Worm (Caenorhabditis elegans) whole organism, young adult: Measurements from ENCODE around the gene C08D8.1.

Source experiments
- B0019.2 ChIP-seq: fragments of 200-800 bp; sonication (Bioruptor generic); conservative IDR thresholded peaks from 2 replicates; pipeline ENCODE4 v1.3.6; 2022; ENCODE audit warnings: missing genetic modification reagents, missing genetic modification characterization, missing compliant biosample characterization
- B0261.1 ChIP-seq: sonication (generic microtip); optimal IDR thresholded peaks from 2 replicates; lab custom pipeline; 2016; ENCODE audit warnings: mild to moderate bottlenecking, missing genetic modification characterization, moderate library complexity, missing compliant biosample characterization
- B0336.3 ChIP-seq: fragments of 200-800 bp; sonication (Bioruptor generic); IDR thresholded peaks from 2 replicates; pipeline ENCODE4 v1.3.6; 2022; ENCODE audit warnings: missing genetic modification characterization, missing compliant biosample characterization
- F57A8.1 ChIP-seq: fragments of 200-800 bp; sonication (Bioruptor generic); optimal IDR thresholded peaks from 2 replicates; lab custom pipeline; 2018; ENCODE audit warnings: mild to moderate bottlenecking, missing genetic modification characterization, moderate library complexity, missing compliant biosample characterization
- F57C9.4 ChIP-seq: sonication (generic microtip); optimal IDR thresholded peaks from 2 replicates; lab custom pipeline; 2017; ENCODE audit warnings: mild to moderate bottlenecking, missing genetic modification characterization, missing compliant biosample characterization
- K11D2.4 ChIP-seq: fragments of 200-800 bp; sonication (Bioruptor generic); IDR thresholded peaks from 2 replicates; pipeline ENCODE4 v1.3.6; 2022; ENCODE audit warnings: missing genetic modification reagents, missing genetic modification characterization, missing compliant biosample characterization
- Y53G8AR.9 ChIP-seq: fragments of 200-800 bp; sonication (Bioruptor generic); conservative IDR thresholded peaks from 2 replicates; pipeline ENCODE4 v1.3.6; 2022; ENCODE audit warnings: missing genetic modification reagents, missing genetic modification characterization, missing compliant biosample characterization
- Y56A3A.18 ChIP-seq: fragments of 200-800 bp; sonication (Bioruptor generic); IDR thresholded peaks from 2 replicates; pipeline ENCODE4 v1.3.6; 2022; ENCODE audit warnings: missing genetic modification reagents, missing genetic modification characterization, missing compliant biosample characterization
- Y67H2A.10 ChIP-seq: fragments of 200-800 bp; sonication (Bioruptor generic); conservative IDR thresholded peaks from 2 replicates; pipeline ENCODE4 v1.3.6; 2022; ENCODE audit warnings: missing genetic modification reagents, missing genetic modification characterization, missing compliant biosample characterization
- Y79H2A.3 ChIP-seq: fragments of 200-800 bp; sonication (Bioruptor generic); conservative IDR thresholded peaks from 2 replicates; pipeline ENCODE4 v1.3.6; 2022; ENCODE audit warnings: missing genetic modification reagents, missing genetic modification characterization, missing compliant biosample characterization
- ZK185.1 ChIP-seq: sonication (generic microtip); optimal IDR thresholded peaks from 2 replicates; lab custom pipeline; 2016; ENCODE audit warnings: mild to moderate bottlenecking, missing genetic modification characterization, missing compliant biosample characterization; ENCODE audit not compliant: poor library complexity, severe bottlenecking
- atf-7 ChIP-seq: sonication (generic microtip); optimal IDR thresholded peaks from 2 replicates; lab custom pipeline; 2017; ENCODE audit warnings: mild to moderate bottlenecking, missing genetic modification characterization, missing compliant biosample characterization
- bed-1 ChIP-seq: fragments of 200-800 bp; sonication (Bioruptor generic); IDR thresholded peaks from 2 replicates; pipeline ENCODE4 v1.3.6; 2022; ENCODE audit warnings: missing genetic modification reagents, missing genetic modification characterization, missing compliant biosample characterization
- bed-2 ChIP-seq: fragments of 200-800 bp; sonication (Bioruptor generic); IDR thresholded peaks from 2 replicates; pipeline ENCODE4 v1.3.6; 2022; ENCODE audit warnings: missing genetic modification reagents, missing genetic modification characterization, missing compliant biosample characterization
- ccch-3 ChIP-seq: fragments of 200-800 bp; sonication (Bioruptor generic); optimal IDR thresholded peaks from 2 replicates; lab custom pipeline; 2018; ENCODE audit warnings: mild to moderate bottlenecking, missing genetic modification characterization, missing compliant biosample characterization
- cebp-2 ChIP-seq: fragments of 200-800 bp; sonication (Bioruptor generic); IDR thresholded peaks from 2 replicates; pipeline ENCODE4 v1.3.6; 2022; ENCODE audit warnings: missing genetic modification characterization, missing compliant biosample characterization
- ceh-40 ChIP-seq: fragments of 200-800 bp; sonication (Bioruptor generic); IDR thresholded peaks from 2 replicates; pipeline ENCODE4 v1.3.6; 2022; ENCODE audit warnings: missing genetic modification characterization, missing compliant biosample characterization
- chd-7 ChIP-seq: sonication (generic microtip); optimal IDR thresholded peaks from 2 replicates; lab custom pipeline; 2016; ENCODE audit warnings: mild to moderate bottlenecking, missing genetic modification characterization, moderate library complexity, missing compliant biosample characterization
- dpl-1 ChIP-seq: fragments of 150-350 bp; optimal IDR thresholded peaks from 2 replicates; lab custom pipeline; 2014; ENCODE audit warnings: missing biosample characterization, missing genetic modification reagents, missing genetic modification characterization
- egl-44 ChIP-seq: fragments of 200-800 bp; sonication (Bioruptor generic); IDR thresholded peaks from 2 replicates; pipeline ENCODE4 v1.3.6; 2022; ENCODE audit warnings: missing genetic modification reagents, missing genetic modification characterization, missing compliant biosample characterization
- him-1 ChIP-seq: sonication (generic microtip); optimal IDR thresholded peaks from 2 replicates; lab custom pipeline; 2016; ENCODE audit warnings: missing genotype, missing genetic modification reagents, missing genetic modification characterization, missing compliant biosample characterization
- hlh-26 ChIP-seq: fragments of 200-800 bp; sonication (Bioruptor generic); conservative IDR thresholded peaks from 2 replicates; pipeline ENCODE4 v1.3.6; 2022; ENCODE audit warnings: missing genetic modification reagents, missing genetic modification characterization, missing compliant biosample characterization
- hmg-20 ChIP-seq: fragments of 200-800 bp; sonication (Bioruptor generic); IDR thresholded peaks from 2 replicates; pipeline ENCODE4 v1.3.6; 2022; ENCODE audit warnings: missing genetic modification reagents, missing genetic modification characterization, missing compliant biosample characterization
- hrde-1 ChIP-seq: sonication (generic microtip); optimal IDR thresholded peaks from 2 replicates; lab custom pipeline; 2016; ENCODE audit warnings: missing genetic modification characterization, mild to moderate bottlenecking, missing compliant biosample characterization, moderate library complexity, missing genotype, missing genetic modification reagents, borderline replicate concordance
- madf-10 ChIP-seq: sonication (generic microtip); optimal IDR thresholded peaks from 2 replicates; lab custom pipeline; 2016; ENCODE audit warnings: mild to moderate bottlenecking, missing genetic modification characterization, missing compliant biosample characterization
- nhr-179 ChIP-seq: sonication (generic microtip); optimal IDR thresholded peaks from 2 replicates; lab custom pipeline; 2016; ENCODE audit warnings: mild to moderate bottlenecking, missing genetic modification characterization, missing compliant biosample characterization
- nhr-80 ChIP-seq: sonication (generic microtip); optimal IDR thresholded peaks from 2 replicates; lab custom pipeline; 2016; ENCODE audit warnings: missing genetic modification characterization, missing compliant biosample characterization
- nhr-90 ChIP-seq: sonication (generic microtip); optimal IDR thresholded peaks from 2 replicates; lab custom pipeline; 2016; ENCODE audit warnings: missing genotype, mild to moderate bottlenecking, missing genetic modification characterization, missing compliant biosample characterization
- pbrm-1 ChIP-seq: fragments of 200-800 bp; sonication (Bioruptor generic); IDR thresholded peaks from 2 replicates; pipeline ENCODE4 v1.3.6; 2022; ENCODE audit warnings: missing genetic modification reagents, missing genetic modification characterization, missing compliant biosample characterization
- rec-8 ChIP-seq, 2 experiments: sonication (generic microtip); optimal IDR thresholded peaks; 2 replicates each; lab custom pipeline; 2016; ENCODE audit warnings: mild to moderate bottlenecking in 2 of 2, missing genetic modification characterization in 2 of 2, missing genetic modification reagents in 2 of 2, missing genotype in 2 of 2, missing biosample characterization in 1 of 2, missing compliant biosample characterization in 1 of 2, moderate library complexity in 1 of 2
- repo-1 ChIP-seq: sonication (generic microtip); optimal IDR thresholded peaks from 2 replicates; lab custom pipeline; 2017; ENCODE audit warnings: mild to moderate bottlenecking, missing genetic modification characterization, missing compliant biosample characterization
- sea-2 ChIP-seq: fragments of 200-800 bp; sonication (Bioruptor generic); IDR thresholded peaks from 2 replicates; pipeline ENCODE4 v1.3.6; 2022; ENCODE audit warnings: missing genetic modification characterization, missing compliant biosample characterization
- sptf-2 ChIP-seq: fragments of 200-800 bp; sonication (Bioruptor generic); optimal IDR thresholded peaks from 2 replicates; lab custom pipeline; 2018; ENCODE audit warnings: mild to moderate bottlenecking, missing genetic modification characterization, missing compliant biosample characterization
- tbp1 ChIP-seq: fragments of 200-800 bp; sonication (Bioruptor generic); optimal IDR thresholded peaks from 2 replicates; lab custom pipeline; 2018; ENCODE audit warnings: mild to moderate bottlenecking, missing genetic modification characterization, missing compliant biosample characterization
- zfh-2 ChIP-seq: fragments of 200-800 bp; sonication (Bioruptor generic); conservative IDR thresholded peaks from 2 replicates; pipeline ENCODE4 v1.3.6; 2022; ENCODE audit warnings: missing genetic modification reagents, missing genetic modification characterization, missing compliant biosample characterization
- ztf-18 ChIP-seq: sonication (generic microtip); optimal IDR thresholded peaks from 2 replicates; lab custom pipeline; 2016; ENCODE audit warnings: missing genotype, mild to moderate bottlenecking, missing genetic modification characterization, missing compliant biosample characterization
- ztf-26 ChIP-seq: sonication (generic microtip); optimal IDR thresholded peaks from 2 replicates; lab custom pipeline; 2017; ENCODE audit warnings: missing genetic modification characterization, missing compliant biosample characterization
- ztf-28 ChIP-seq: fragments of 200-800 bp; sonication (Bioruptor generic); IDR thresholded peaks from 2 replicates; pipeline ENCODE4 v1.3.6; 2022; ENCODE audit warnings: missing genetic modification reagents, missing genetic modification characterization, missing compliant biosample characterization
- ztf-3 ChIP-seq: fragments of 200-800 bp; sonication (Bioruptor generic); optimal IDR thresholded peaks from 2 replicates; lab custom pipeline; 2018; ENCODE audit warnings: mild to moderate bottlenecking, missing genetic modification characterization, missing compliant biosample characterization
- ztf-6 ChIP-seq: fragments of 200-800 bp; sonication (Bioruptor generic); IDR thresholded peaks from 2 replicates; pipeline ENCODE4 v1.3.6; 2022; ENCODE audit warnings: missing genetic modification reagents, missing genetic modification characterization, missing compliant biosample characterization

Gene C08D8.1

ce11 chrV:8380076-8380475 is 34.5 kb downstream of the C08D8.1 start (continued):
- TF ChIP-seq sptf-2: no peak
- TF ChIP-seq chd-7 (tag; lab: Kevin White, UChicago): no peak
- no peak for TF ChIP-seq rec-8 (tag; optimal IDR thresholded peaks at IDR 0.05; lab: Kevin White, UChicago)

- TF ChIP-seq tbp1 (GFP tag; lab: Kevin White, UChicago): peak; percentile 0
- no peak for TF ChIP-seq sea-2
- no peak for TF ChIP-seq him-1
- peak; percentile 74 for TF ChIP-seq nhr-80 (tag; lab: Kevin White, UChicago)
- TF ChIP-seq ZK185.1 (tag; lab: Kevin White, UChicago): no peak
- TF ChIP-seq dpl-1 (GFP tag; lab: Kevin White, UChicago): no peak
- peak; percentile 37 for TF ChIP-seq atf-7 (tag; lab: Kevin White, UChicago)
- TF ChIP-seq hrde-1 (tag; lab: Kevin White, UChicago): no peak
- no peak for TF ChIP-seq repo-1
- TF ChIP-seq Y79H2A.3 (GFP tag; lab: Robert Waterston, UW): no peak
- no peak for TF ChIP-seq ztf-3 (GFP tag; lab: Kevin White, UChicago)
- no peak for TF ChIP-seq ztf-28 (GFP tag; lab: Robert Waterston, UW)
Observed at ce11 chrV:8383716-8384115, 38.2 kb downstream of the C08D8.1 start, which contains the start of gene F52E1.14. F52E1.14 (plus strand) TSS chrV:8383922.

ce11 chrV:8384809-8385208 is 39.2 kb downstream of the C08D8.1 start:
- TF ChIP-seq zfh-2 (no peak), cebp-2 (GFP tag; lab: Robert Waterston, UW) (0 out of 2 replicates have a peak, but pooled peaks have one; percentile 23), B0336.3 (GFP tag; lab: Robert Waterston, UW) (peak; percentile 57; the same call in 1 of the 2 replicates), K11D2.4 (GFP tag; lab: Robert Waterston, UW) (no peak), Y56A3A.18 (peak; percentile 30; the same call in 1 of the 2 replicates), nhr-90 (tag; lab: Kevin White, UChicago) (peak; percentile 70), Y53G8AR.9 (GFP tag; lab: Robert Waterston, UW) (peak; percentile 68; the same call in 1 of the 2 replicates), egl-44 (no peak), ceh-40 (GFP tag; lab: Robert Waterston, UW) (peak; percentile 6; the same call in 1 of the 2 replicates), B0261.1 (tag; lab: Kevin White, UChicago) (no peak), bed-1 (GFP tag; lab: Robert Waterston, UW) (0 out of 2 replicates have a peak, but pooled peaks have one; percentile 6)

- TF ChIP-seq F57C9.4 (tag; lab: Kevin White, UChicago) (no peak), nhr-80 (tag; lab: Kevin White, UChicago) (peak; percentile 25)
Observed at ce11 chrV:8385879-8386530, 40.4 kb downstream of the C08D8.1 start, which contains the start of gene hsp-17. hsp-17 (minus strand) TSS chrV:8385929.

- TF ChIP-seq F57A8.1 (no peak), madf-10 (tag; lab: Kevin White, UChicago) (no peak), ztf-6 (GFP tag; lab: Robert Waterston, UW) (no peak), chd-7 (tag; lab: Kevin White, UChicago) (no peak), Y67H2A.10 (GFP tag; lab: Robert Waterston, UW) (no peak), bed-2 (GFP tag; lab: Robert Waterston, UW) (no peak), hmg-20 (GFP tag; lab: Robert Waterston, UW) (no peak), nhr-179 (tag; lab: Kevin White, UChicago) (no peak), B0019.2 (no peak), ztf-18 (tag; lab: Kevin White, UChicago) (no peak), pbrm-1 (GFP tag; lab: Robert Waterston, UW) (no peak), ceh-40 (GFP tag; lab: Robert Waterston, UW) (no peak), hlh-26 (no peak), ccch-3 (GFP tag; lab: Kevin White, UChicago) (no peak), ztf-26 (tag; lab: Kevin White, UChicago) (no peak)
- TF ChIP-seq, all 124 proteins: peak for 0
Observed at ce11 chrV:8387056-8387455, 41.5 kb downstream of the C08D8.1 start, which contains the start of gene gcy-7. gcy-7 (plus strand) TSS chrV:8387356.
